Fruit fly (Drosophila melanogaster) S2 (cell line): ENCODE results near the gene CG15042.

ENCODE experiments used
- CG8478 ChIP-seq: fragments of >200 bp; optimal IDR thresholded peaks from 2 replicates; lab custom pipeline; 2018
- CTCF ChIP-seq, 2 experiments: fragments of >200 bp; optimal IDR thresholded peaks; 2 replicates each; lab custom pipeline; 2018

dm6 chrX:18499679-18500187 is 28.3 kb downstream of the CG15042 start, which contains the start of the genes Pgant7 and Xrcc2:
- TF ChIP-seq CTCF (optimal IDR thresholded peaks at IDR 0.05; lab: Kevin White, UChicago), result no peak
- no peak for TF ChIP-seq CG8478 (lab: Kevin White, UChicago)
